Fruit fly (Drosophila melanogaster) whole organism, prepupa: Measurements from ENCODE around the gene mthl12.
A peak's percentile ranks its signal among the peaks of the same experiment; 100 is the strongest.

Experiments
- CG10631 ChIP-seq: fragments of 200-800 bp; sonication (Bioruptor generic); optimal IDR thresholded peaks from 2 replicates; lab custom pipeline; 2016; ENCODE audit warnings: missing biosample characterization, missing genetic modification characterization
- CG10669 ChIP-seq: fragments of 200-800 bp; sonication (Bioruptor generic); optimal IDR thresholded peaks from 3 replicates; lab custom pipeline; 2018; ENCODE audit warnings: missing biosample characterization, mild to moderate bottlenecking, missing genetic modification characterization, moderate library complexity
- CG11762 ChIP-seq: fragments of 200-800 bp; sonication (Bioruptor generic); optimal IDR thresholded peaks from 3 replicates; lab custom pipeline; 2016; ENCODE audit warnings: missing biosample characterization, missing genetic modification characterization; ENCODE audit not compliant: insufficient read depth
- CG11902 ChIP-seq: fragments of 200-800 bp; sonication (Bioruptor generic); optimal IDR thresholded peaks from 3 replicates; lab custom pipeline; 2016; ENCODE audit warnings: missing biosample characterization, missing genetic modification characterization
- CG15336 ChIP-seq: fragments of 200-800 bp; sonication (Bioruptor generic); IDR thresholded peaks from 2 replicates; pipeline ENCODE4 v1.3.6; 2022; ENCODE audit warnings: missing biosample characterization, missing genetic modification characterization
- CG16779 ChIP-seq: fragments of 200-800 bp; sonication (Bioruptor generic); optimal IDR thresholded peaks from 3 replicates; lab custom pipeline; 2017; ENCODE audit warnings: missing biosample characterization, mild to moderate bottlenecking, missing genetic modification characterization
- CG32006 ChIP-seq: fragments of 200-800 bp; sonication (Bioruptor generic); optimal IDR thresholded peaks from 3 replicates; lab custom pipeline; 2017; ENCODE audit warnings: missing biosample characterization, mild to moderate bottlenecking, missing genetic modification characterization
- CG34406 ChIP-seq: fragments of 200-800 bp; sonication (Bioruptor generic); optimal IDR thresholded peaks from 3 replicates; lab custom pipeline; 2016; ENCODE audit warnings: missing biosample characterization, missing genetic modification characterization
- CG6163 ChIP-seq: fragments of 200-800 bp; sonication (Bioruptor generic); IDR thresholded peaks from 3 replicates; pipeline ENCODE4 v1.3.6; 2022; ENCODE audit warnings: missing biosample characterization, missing genetic modification characterization
- CG6276 ChIP-seq: fragments of 200-800 bp; sonication (Bioruptor generic); optimal IDR thresholded peaks from 2 replicates; lab custom pipeline; 2017; ENCODE audit warnings: missing biosample characterization, mild to moderate bottlenecking, missing genetic modification characterization
- CG6792 ChIP-seq: fragments of 200-800 bp; sonication (Bioruptor generic); optimal IDR thresholded peaks from 3 replicates; lab custom pipeline; 2016; ENCODE audit warnings: missing biosample characterization, missing genetic modification characterization
- CG7368 ChIP-seq: fragments of 200-800 bp; sonication (Bioruptor generic); optimal IDR thresholded peaks from 3 replicates; lab custom pipeline; 2016; ENCODE audit warnings: missing biosample characterization, missing genetic modification characterization
- CG8119 ChIP-seq: fragments of 200-800 bp; sonication (Bioruptor generic); IDR thresholded peaks from 3 replicates; pipeline ENCODE4 v1.3.6; 2022; ENCODE audit warnings: missing biosample characterization, missing genetic modification characterization
- CG8319 ChIP-seq: fragments of 200-800 bp; sonication (Bioruptor generic); optimal IDR thresholded peaks from 3 replicates; lab custom pipeline; 2016; ENCODE audit warnings: missing biosample characterization, missing genetic modification characterization
- CG8632 ChIP-seq: fragments of 200-800 bp; sonication (Bioruptor generic); optimal IDR thresholded peaks from 3 replicates; lab custom pipeline; 2016; ENCODE audit warnings: missing biosample characterization, missing genetic modification characterization
- CG9139 ChIP-seq: fragments of 200-800 bp; sonication (Bioruptor generic); optimal IDR thresholded peaks from 3 replicates; lab custom pipeline; 2017; ENCODE audit warnings: missing biosample characterization, mild to moderate bottlenecking, missing genetic modification characterization
- Eip78C ChIP-seq: fragments of 200-800 bp; sonication (Bioruptor generic); peaks from one replicate; lab custom pipeline; 2016; ENCODE audit warnings: missing biosample characterization, missing genetic modification characterization
- Ets21C ChIP-seq: fragments of 200-800 bp; sonication (Bioruptor generic); optimal IDR thresholded peaks from 3 replicates; lab custom pipeline; 2016; ENCODE audit warnings: missing biosample characterization, missing genetic modification characterization
- Ets96B ChIP-seq: fragments of 200-800 bp; optimal IDR thresholded peaks from 2 replicates; lab custom pipeline; 2019; ENCODE audit warnings: missing biosample characterization, mild to moderate bottlenecking, missing genetic modification characterization, moderate library complexity
- Hr39 ChIP-seq: fragments of 200-800 bp; sonication (Bioruptor generic); optimal IDR thresholded peaks from 2 replicates; lab custom pipeline; 2016; ENCODE audit warnings: missing biosample characterization, missing genetic modification characterization
- Hr4 ChIP-seq: fragments of 200-800 bp; sonication (Bioruptor generic); optimal IDR thresholded peaks from 3 replicates; lab custom pipeline; 2016; ENCODE audit warnings: missing biosample characterization, missing genetic modification characterization
- Met ChIP-seq: fragments of 200-800 bp; sonication (Bioruptor generic); optimal IDR thresholded peaks from 3 replicates; lab custom pipeline; 2016; ENCODE audit warnings: missing biosample characterization, missing genetic modification characterization
- OdsH ChIP-seq: fragments of 200-800 bp; sonication (Bioruptor generic); optimal IDR thresholded peaks from 3 replicates; lab custom pipeline; 2016; ENCODE audit warnings: missing biosample characterization, missing genetic modification characterization
- Smox ChIP-seq: fragments of 200-800 bp; sonication (Bioruptor generic); optimal IDR thresholded peaks from 3 replicates; lab custom pipeline; 2016; ENCODE audit warnings: missing biosample characterization, missing genetic modification characterization
- Sox102F ChIP-seq: fragments of 200-800 bp; sonication (Bioruptor generic); optimal IDR thresholded peaks from 2 replicates; lab custom pipeline; 2016; ENCODE audit warnings: missing biosample characterization, mild to moderate bottlenecking, missing genetic modification characterization
- Sox14 ChIP-seq: fragments of 200-800 bp; sonication (Bioruptor generic); optimal IDR thresholded peaks from 3 replicates; lab custom pipeline; 2016; ENCODE audit warnings: missing biosample characterization, missing genetic modification characterization
- achi ChIP-seq: fragments of 200-800 bp; sonication (Bioruptor generic); optimal IDR thresholded peaks from 3 replicates; lab custom pipeline; 2016; ENCODE audit warnings: missing biosample characterization, missing genetic modification characterization
- acj6 ChIP-seq: fragments of 200-800 bp; sonication (Bioruptor generic); optimal IDR thresholded peaks from 3 replicates; lab custom pipeline; 2016; ENCODE audit warnings: missing biosample characterization, missing genetic modification characterization
- esn ChIP-seq: fragments of 200-800 bp; sonication (Bioruptor generic); optimal IDR thresholded peaks from 2 replicates; lab custom pipeline; 2016; ENCODE audit warnings: missing biosample characterization, mild to moderate bottlenecking, missing genetic modification characterization, moderate library complexity
- fd59A ChIP-seq: fragments of 200-800 bp; sonication (Bioruptor generic); optimal IDR thresholded peaks from 2 replicates; lab custom pipeline; 2017; ENCODE audit warnings: missing biosample characterization, mild to moderate bottlenecking, missing genetic modification characterization, missing genetic modification reagents
- fd85E ChIP-seq: fragments of 200-800 bp; sonication (Bioruptor generic); optimal IDR thresholded peaks from 3 replicates; lab custom pipeline; 2016; ENCODE audit warnings: missing biosample characterization, missing genetic modification characterization
- fkh ChIP-seq: fragments of 200-800 bp; sonication (Bioruptor generic); optimal IDR thresholded peaks from 3 replicates; lab custom pipeline; 2017; ENCODE audit warnings: missing biosample characterization, mild to moderate bottlenecking, missing genetic modification characterization, moderate library complexity
- lz ChIP-seq: fragments of 200-800 bp; sonication (Bioruptor generic); optimal IDR thresholded peaks from 3 replicates; lab custom pipeline; 2016; ENCODE audit warnings: missing biosample characterization, missing genetic modification characterization
- pdm3 ChIP-seq: fragments of 200-800 bp; sonication (Bioruptor generic); optimal IDR thresholded peaks from 3 replicates; lab custom pipeline; 2016; ENCODE audit warnings: missing biosample characterization, missing genetic modification characterization
- topi ChIP-seq: fragments of 200-800 bp; sonication (Bioruptor generic); optimal IDR thresholded peaks from 3 replicates; lab custom pipeline; 2016; ENCODE audit warnings: missing biosample characterization, missing genetic modification characterization
- vri ChIP-seq: fragments of 200-800 bp; sonication (Bioruptor generic); optimal IDR thresholded peaks from 3 replicates; lab custom pipeline; 2016; ENCODE audit warnings: missing biosample characterization, mild to moderate bottlenecking, missing genetic modification characterization

mthl12 gene

dm6 chr3R:13364175-13365174 is 11.0 kb downstream of the mthl12 start, which contains the start of gene Dic1 (continued):
- TF ChIP-seq Smox (GFP tag; lab: Kevin White, UChicago) (peak; percentile 97), pdm3 (peak; percentile 97), CG34406 (GFP tag; lab: Kevin White, UChicago) (peak; percentile 98), CG11762 (peak; percentile 98), Sox14 (GFP tag; lab: Kevin White, UChicago) (peak; percentile 96), acj6 (peak; percentile 98), CG10669 (GFP tag; lab: Kevin White, UChicago) (peak; percentile 96), fd59A (peak; percentile 92), Hr39 (GFP tag; lab: Kevin White, UChicago) (peak; percentile 96), CG8119 (GFP tag; lab: Robert Waterston, UW) (peak; percentile 96), CG10631 (GFP tag; lab: Kevin White, UChicago) (peak; percentile 96), fd85E (GFP tag; lab: Kevin White, UChicago) (peak; percentile 85), Ets96B (tag; lab: Kevin White, UChicago) (peak; percentile 95), CG6276 (peak; percentile 98), Ets21C (GFP tag; lab: Kevin White, UChicago) (peak; percentile 93), lz (GFP tag; lab: Kevin White, UChicago) (peak; percentile 97), CG9139 (GFP tag; lab: Kevin White, UChicago) (peak; percentile 90), CG6792 (GFP tag; lab: Kevin White, UChicago) (peak; percentile 96), CG8632 (peak; percentile 98), achi (GFP tag; lab: Kevin White, UChicago) (peak; percentile 97), CG7368 (peak; percentile 92), topi (GFP tag; lab: Kevin White, UChicago) (peak; percentile 98), Met (GFP tag; lab: Kevin White, UChicago) (peak; percentile 97)

dm6 chr3R:13365665-13366414 is 12.4 kb downstream of the mthl12 start:
- TF ChIP-seq OdsH (GFP tag; lab: Kevin White, UChicago) = peak; percentile 5
- TF ChIP-seq CG8319 (GFP tag; lab: Kevin White, UChicago) = no peak
- TF ChIP-seq acj6 = peak; percentile 9
- TF ChIP-seq vri (GFP tag; lab: Kevin White, UChicago) = peak; percentile 45
- TF ChIP-seq esn (GFP tag; lab: Kevin White, UChicago) = peak; percentile 7
- TF ChIP-seq CG11902 (GFP tag; lab: Kevin White, UChicago) = no peak
- peak; percentile 2 for TF ChIP-seq Hr4 (GFP tag; lab: Kevin White, UChicago)
- TF ChIP-seq CG34406 (GFP tag; lab: Kevin White, UChicago) = peak; percentile 23
- TF ChIP-seq CG16779 (tag; lab: Kevin White, UChicago) = no peak
- TF ChIP-seq CG8632 = peak; percentile 6
- peak; percentile 68 for TF ChIP-seq fkh (GFP tag; lab: Kevin White, UChicago)
- TF ChIP-seq CG6163 (GFP tag; lab: Robert Waterston, UW) = no peak
- TF ChIP-seq Eip78C (GFP tag; lab: Kevin White, UChicago) = peak; percentile 48
- TF ChIP-seq CG15336 (GFP tag; lab: Robert Waterston, UW) = no peak
- no peak for TF ChIP-seq CG8119 (GFP tag; lab: Robert Waterston, UW)
- no peak for TF ChIP-seq Sox14 (GFP tag; lab: Kevin White, UChicago)
- TF ChIP-seq Ets96B (tag; lab: Kevin White, UChicago) = no peak
- peak; percentile 20 for TF ChIP-seq topi (GFP tag; lab: Kevin White, UChicago)
- TF ChIP-seq fd85E (GFP tag; lab: Kevin White, UChicago) = no peak
- TF ChIP-seq CG32006 (GFP tag; lab: Kevin White, UChicago) = peak; percentile 51
- no peak for TF ChIP-seq Sox102F (GFP tag; lab: Kevin White, UChicago)
